Fruit fly (Drosophila melanogaster) whole organism, pupa: ENCODE results near the gene CG8326.

ENCODE experiments used
- CG12605 ChIP-seq: fragments of 200-800 bp; sonication (Bioruptor generic); IDR thresholded peaks from 2 replicates; pipeline ENCODE4 v1.3.6; 2022; ENCODE audit warnings: missing biosample characterization, missing genetic modification characterization
- CG13204 ChIP-seq: fragments of 200-800 bp; sonication (Bioruptor generic); optimal IDR thresholded peaks from 2 replicates; lab custom pipeline; 2018; ENCODE audit warnings: missing biosample characterization, mild to moderate bottlenecking, missing genetic modification characterization, moderate library complexity
- CG14655 ChIP-seq: fragments of 200-800 bp; sonication (Bioruptor generic); optimal IDR thresholded peaks from 3 replicates; lab custom pipeline; 2017; ENCODE audit warnings: mild to moderate bottlenecking, missing biosample characterization, missing genetic modification reagents, missing genetic modification characterization
- CG8301 ChIP-seq: fragments of 200-800 bp; sonication (Bioruptor generic); optimal IDR thresholded peaks from 2 replicates; lab custom pipeline; 2018; ENCODE audit warnings: missing biosample characterization, mild to moderate bottlenecking, missing genetic modification characterization
- D1 ChIP-seq: fragments of 200-800 bp; sonication (Bioruptor generic); optimal IDR thresholded peaks from 2 replicates; lab custom pipeline; 2018; ENCODE audit warnings: missing biosample characterization, mild to moderate bottlenecking, missing genetic modification characterization, moderate library complexity
- EcR ChIP-seq: fragments of 200-800 bp; sonication (Bioruptor generic); optimal IDR thresholded peaks from 3 replicates; lab custom pipeline; 2019; ENCODE audit warnings: missing biosample characterization, missing genetic modification characterization, mild to moderate bottlenecking, moderate library complexity, missing genetic modification reagents
- Ets98B ChIP-seq: fragments of 200-800 bp; sonication (Bioruptor generic); IDR thresholded peaks from 2 replicates; pipeline ENCODE4 v1.3.6; 2022; ENCODE audit warnings: missing biosample characterization, missing genetic modification characterization
- Pif1A ChIP-seq: fragments of 200-800 bp; sonication (Bioruptor generic); optimal IDR thresholded peaks from 3 replicates; lab custom pipeline; 2016; ENCODE audit warnings: missing biosample characterization, missing genetic modification characterization
- fd96Ca ChIP-seq: fragments of 200-800 bp; sonication (Bioruptor generic); IDR thresholded peaks from 3 replicates; pipeline ENCODE4 v1.3.6; 2022; ENCODE audit warnings: missing biosample characterization, missing genetic modification characterization

- TF ChIP-seq D1 (tag; lab: Kevin White, UChicago) (no peak), fd96Ca (GFP tag; lab: Robert Waterston, UW) (no peak), CG8301 (tag; lab: Kevin White, UChicago) (no peak), Pif1A (GFP tag; lab: Kevin White, UChicago) (no peak), CG12605 (GFP tag; lab: Robert Waterston, UW) (no peak), Ets98B (no peak), CG13204 (no peak), CG14655 (GFP tag; lab: Kevin White, UChicago) (no peak), EcR (GFP tag; lab: Kevin White, UChicago) (no peak)
Observed at dm6 chrX:17578869-17579781, 50.2 kb downstream of the CG8326 start, which contains the start of gene Ankle2.
